Worm (Caenorhabditis elegans) whole organism, young adult: Measurements from ENCODE around the gene flp-23.

Source experiments
- B0336.3 ChIP-seq: fragments of 200-800 bp; sonication (Bioruptor generic); IDR thresholded peaks from 2 replicates; pipeline ENCODE4 v1.3.6; 2022; ENCODE audit warnings: missing genetic modification characterization, missing compliant biosample characterization
- D2030.7 ChIP-seq: fragments of 200-800 bp; sonication (Bioruptor generic); IDR thresholded peaks from 2 replicates; pipeline ENCODE4 v1.3.6; 2022; ENCODE audit warnings: missing genetic modification reagents, missing genetic modification characterization, missing compliant biosample characterization
- F22D6.2 ChIP-seq: sonication (generic microtip); optimal IDR thresholded peaks from 2 replicates; lab custom pipeline; 2016; ENCODE audit warnings: mild to moderate bottlenecking, missing genetic modification characterization, missing compliant biosample characterization
- F33H1.4 ChIP-seq: fragments of 200-800 bp; sonication (Bioruptor generic); IDR thresholded peaks from 2 replicates; pipeline ENCODE4 v1.3.6; 2022; ENCODE audit warnings: missing genetic modification reagents, missing genetic modification characterization, missing compliant biosample characterization
- F39B2.1 ChIP-seq: fragments of 200-800 bp; sonication (Bioruptor generic); IDR thresholded peaks from 2 replicates; pipeline ENCODE4 v1.3.6; 2022; ENCODE audit warnings: missing genetic modification reagents, missing genetic modification characterization, missing compliant biosample characterization
- F49E8.2 ChIP-seq: sonication (generic microtip); optimal IDR thresholded peaks from 3 replicates; lab custom pipeline; 2017; ENCODE audit warnings: missing genetic modification characterization, mild to moderate bottlenecking, missing compliant biosample characterization, antibody characterized with exemption, moderate library complexity; ENCODE audit not compliant: insufficient read depth
- K11D2.4 ChIP-seq: fragments of 200-800 bp; sonication (Bioruptor generic); IDR thresholded peaks from 2 replicates; pipeline ENCODE4 v1.3.6; 2022; ENCODE audit warnings: missing genetic modification reagents, missing genetic modification characterization, missing compliant biosample characterization
- T26A5.8 ChIP-seq: sonication (generic microtip); optimal IDR thresholded peaks from 2 replicates; lab custom pipeline; 2016; ENCODE audit warnings: missing genetic modification characterization, missing compliant biosample characterization
- Y79H2A.3 ChIP-seq: fragments of 200-800 bp; sonication (Bioruptor generic); conservative IDR thresholded peaks from 2 replicates; pipeline ENCODE4 v1.3.6; 2022; ENCODE audit warnings: missing genetic modification reagents, missing genetic modification characterization, missing compliant biosample characterization
- Y95B8A.8 ChIP-seq: fragments of 200-800 bp; sonication (Bioruptor generic); IDR thresholded peaks from 2 replicates; pipeline ENCODE4 v1.3.6; 2022; ENCODE audit warnings: missing genetic modification reagents, missing genetic modification characterization, missing compliant biosample characterization
- akir-1 ChIP-seq: fragments of 200-800 bp; sonication (Bioruptor generic); optimal IDR thresholded peaks from 2 replicates; lab custom pipeline; 2018; ENCODE audit warnings: mild to moderate bottlenecking, missing genetic modification characterization, moderate library complexity, missing compliant biosample characterization
- ama-1 ChIP-seq, 3 experiments: fragments of 150-350 bp in 1 of 3; sonication (generic microtip) in 2 of 3; optimal IDR thresholded peaks; 2 replicates each; lab custom pipeline; 2014 to 2018; ENCODE audit warnings: missing biosample characterization in 2 of 3, missing genetic modification characterization in 2 of 3, missing genetic modification reagents in 2 of 3
- aptf-2 ChIP-seq: fragments of 200-800 bp; sonication (Bioruptor generic); conservative IDR thresholded peaks from 2 replicates; pipeline ENCODE4 v1.3.6; 2022; ENCODE audit warnings: missing genetic modification reagents, missing genetic modification characterization, missing compliant biosample characterization
- atf-7 ChIP-seq: sonication (generic microtip); optimal IDR thresholded peaks from 2 replicates; lab custom pipeline; 2017; ENCODE audit warnings: mild to moderate bottlenecking, missing genetic modification characterization, missing compliant biosample characterization
- bed-1 ChIP-seq: fragments of 200-800 bp; sonication (Bioruptor generic); IDR thresholded peaks from 2 replicates; pipeline ENCODE4 v1.3.6; 2022; ENCODE audit warnings: missing genetic modification reagents, missing genetic modification characterization, missing compliant biosample characterization
- ceh-58 ChIP-seq: fragments of 200-800 bp; sonication (Bioruptor generic); IDR thresholded peaks from 2 replicates; pipeline ENCODE4 v1.3.6; 2022; ENCODE audit warnings: missing genetic modification characterization, missing compliant biosample characterization
- die-1 ChIP-seq: sonication (generic microtip); optimal IDR thresholded peaks from 2 replicates; lab custom pipeline; 2016; ENCODE audit warnings: missing genotype, mild to moderate bottlenecking, missing genetic modification characterization, missing compliant biosample characterization
- efl-1 ChIP-seq: fragments of 150-350 bp; optimal IDR thresholded peaks from 2 replicates; lab custom pipeline; 2014; ENCODE audit warnings: missing biosample characterization, missing genetic modification reagents, missing genetic modification characterization
- egrh-3 ChIP-seq: fragments of 200-800 bp; sonication (Bioruptor generic); IDR thresholded peaks from 2 replicates; pipeline ENCODE4 v1.3.6; 2022; ENCODE audit warnings: missing genetic modification reagents, missing genetic modification characterization, missing compliant biosample characterization
- ekl-4 ChIP-seq: fragments of 200-800 bp; sonication (Bioruptor generic); IDR thresholded peaks from 2 replicates; pipeline ENCODE4 v1.3.6; 2022; ENCODE audit warnings: missing genetic modification reagents, missing genetic modification characterization, missing compliant biosample characterization
- him-1 ChIP-seq: sonication (generic microtip); optimal IDR thresholded peaks from 2 replicates; lab custom pipeline; 2016; ENCODE audit warnings: missing genotype, missing genetic modification reagents, missing genetic modification characterization, missing compliant biosample characterization
- hmg-1.2 ChIP-seq: fragments of 200-800 bp; sonication (Bioruptor generic); IDR thresholded peaks from 2 replicates; pipeline ENCODE4 v1.3.6; 2022; ENCODE audit warnings: missing genetic modification reagents, missing genetic modification characterization, missing compliant biosample characterization
- hmg-20 ChIP-seq: fragments of 200-800 bp; sonication (Bioruptor generic); IDR thresholded peaks from 2 replicates; pipeline ENCODE4 v1.3.6; 2022; ENCODE audit warnings: missing genetic modification reagents, missing genetic modification characterization, missing compliant biosample characterization
- hrde-1 ChIP-seq: sonication (generic microtip); optimal IDR thresholded peaks from 2 replicates; lab custom pipeline; 2016; ENCODE audit warnings: missing genetic modification characterization, mild to moderate bottlenecking, missing compliant biosample characterization, moderate library complexity, missing genotype, missing genetic modification reagents, borderline replicate concordance
- lag-1 ChIP-seq: fragments of 200-800 bp; sonication (Bioruptor generic); IDR thresholded peaks from 2 replicates; pipeline ENCODE4 v1.3.6; 2022; ENCODE audit warnings: missing genetic modification reagents, missing genetic modification characterization, missing compliant biosample characterization
- lin-40 ChIP-seq: sonication (generic microtip); optimal IDR thresholded peaks from 2 replicates; lab custom pipeline; 2016; ENCODE audit warnings: missing genetic modification characterization, mild to moderate bottlenecking, missing compliant biosample characterization, missing genotype, missing genetic modification reagents
- lin-54 ChIP-seq: fragments of 200-800 bp; sonication (Bioruptor generic); optimal IDR thresholded peaks from 2 replicates; lab custom pipeline; 2018; ENCODE audit warnings: mild to moderate bottlenecking, missing genetic modification characterization, missing compliant biosample characterization
- lsl-1 ChIP-seq: fragments of 200-800 bp; sonication (Bioruptor generic); optimal IDR thresholded peaks from 2 replicates; lab custom pipeline; 2018; ENCODE audit warnings: mild to moderate bottlenecking, missing genetic modification characterization, moderate library complexity, missing compliant biosample characterization
- lsy-27 ChIP-seq: sonication (generic microtip); optimal IDR thresholded peaks from 2 replicates; lab custom pipeline; 2017; ENCODE audit warnings: missing genetic modification characterization, mild to moderate bottlenecking, missing compliant biosample characterization, antibody characterized with exemption, missing genotype, borderline replicate concordance; ENCODE audit not compliant: insufficient read depth
- madf-6 ChIP-seq: fragments of 200-800 bp; sonication (Bioruptor generic); IDR thresholded peaks from 2 replicates; pipeline ENCODE4 v1.3.6; 2022; ENCODE audit warnings: missing genetic modification reagents, missing genetic modification characterization, missing compliant biosample characterization
- madf-8 ChIP-seq: fragments of 200-800 bp; sonication (Bioruptor generic); conservative IDR thresholded peaks from 2 replicates; pipeline ENCODE4 v1.3.6; 2022; ENCODE audit warnings: missing genetic modification reagents, missing genetic modification characterization, missing compliant biosample characterization
- nhr-80 ChIP-seq: sonication (generic microtip); optimal IDR thresholded peaks from 2 replicates; lab custom pipeline; 2016; ENCODE audit warnings: missing genetic modification characterization, missing compliant biosample characterization
- rec-8 ChIP-seq, 2 experiments: sonication (generic microtip); optimal IDR thresholded peaks; 2 replicates each; lab custom pipeline; 2016; ENCODE audit warnings: mild to moderate bottlenecking in 2 of 2, missing genetic modification characterization in 2 of 2, missing genetic modification reagents in 2 of 2, missing genotype in 2 of 2, missing biosample characterization in 1 of 2, missing compliant biosample characterization in 1 of 2, moderate library complexity in 1 of 2
- rpc-1 ChIP-seq, 2 experiments: fragments of 150-350 bp in 1 of 2; sonication (generic microtip) in 1 of 2; optimal IDR thresholded peaks; 2 replicates each; lab custom pipeline; 2014 to 2018; ENCODE audit warnings: missing biosample characterization in 1 of 2, missing genetic modification characterization in 1 of 2, missing genetic modification reagents in 1 of 2, missing genotype in 1 of 2
- snpc-3.4 ChIP-seq: sonication (generic microtip); optimal IDR thresholded peaks from 2 replicates; lab custom pipeline; 2017; ENCODE audit warnings: missing genetic modification characterization, mild to moderate bottlenecking, missing compliant biosample characterization, antibody characterized with exemption, moderate library complexity, missing genotype, missing genetic modification reagents
- snpc-4 ChIP-seq, 5 experiments: fragments of 150-350 bp in 1 of 5; sonication (generic microtip) in 4 of 5; optimal IDR thresholded peaks; 2 replicates each; lab custom pipeline; 2014 to 2018; ENCODE audit warnings: missing genetic modification characterization in 5 of 5, missing biosample characterization in 3 of 5, antibody characterized with exemption in 2 of 5, mild to moderate bottlenecking in 2 of 5, missing compliant biosample characterization in 2 of 5, missing genotype in 2 of 5, moderate library complexity in 2 of 5, missing genetic modification reagents in 1 of 5
- somi-1 ChIP-seq: fragments of 200-800 bp; sonication (Bioruptor generic); optimal IDR thresholded peaks from 2 replicates; lab custom pipeline; 2018; ENCODE audit warnings: mild to moderate bottlenecking, missing genetic modification characterization, missing compliant biosample characterization
- xnd-1 ChIP-seq: sonication (generic microtip); optimal IDR thresholded peaks from 2 replicates; lab custom pipeline; 2016; ENCODE audit warnings: missing genotype, missing genetic modification reagents, missing genetic modification characterization, missing compliant biosample characterization
- zfh-2 ChIP-seq: fragments of 200-800 bp; sonication (Bioruptor generic); conservative IDR thresholded peaks from 2 replicates; pipeline ENCODE4 v1.3.6; 2022; ENCODE audit warnings: missing genetic modification reagents, missing genetic modification characterization, missing compliant biosample characterization
- ztf-3 ChIP-seq: fragments of 200-800 bp; sonication (Bioruptor generic); optimal IDR thresholded peaks from 2 replicates; lab custom pipeline; 2018; ENCODE audit warnings: mild to moderate bottlenecking, missing genetic modification characterization, missing compliant biosample characterization

The flp-23 gene

ce11 chrIII:8667382-8667781 is 16.8 kb downstream of the flp-23 start, which contains the start of gene dpy-19:
TSS of gene dpy-19 (minus strand) at chrIII:8667482.
- no peak for TF ChIP-seq aptf-2 (GFP tag; lab: Robert Waterston, UW)

- TF ChIP-seq hmg-1.2: peak; percentile 84; the same call in 1 of the 2 replicates
- TF ChIP-seq ekl-4 (GFP tag; lab: Robert Waterston, UW): no peak
Observed at ce11 chrIII:8668717-8669116, 18.1 kb downstream of the flp-23 start.

ce11 chrIII:8674980-8675485 is 24.5 kb downstream of the flp-23 start, which contains the start of gene pgl-2:
TSS of gene pgl-2 (minus strand) at chrIII:8675435.
- TF ChIP-seq madf-8 (GFP tag; lab: Robert Waterston, UW): 0 out of 2 replicates have a peak, but pooled peaks have one; percentile 23
- TF ChIP-seq efl-1 (GFP tag; lab: Kevin White, UChicago): peak; percentile 21
- no peak for TF ChIP-seq Y95B8A.8
- TF ChIP-seq F49E8.2 (tag; lab: Kevin White, UChicago): peak; percentile 14
- TF ChIP-seq snpc-4 (GFP tag; optimal IDR thresholded peaks at IDR 0.05; lab: Kevin White, UChicago): no peak
- peak in 1 of 4 experiments; percentile 9 for TF ChIP-seq snpc-4 (tag; optimal IDR thresholded peaks at IDR 0.05; lab: Kevin White, UChicago)
- no peak for TF ChIP-seq egrh-3 (GFP tag; lab: Robert Waterston, UW)
- 0 out of 2 replicates have a peak, but pooled peaks have one; percentile 36 for TF ChIP-seq ekl-4 (GFP tag; lab: Robert Waterston, UW)
- peak; percentile 79 for TF ChIP-seq madf-6 (GFP tag; lab: Robert Waterston, UW)
- peak; percentile 64 for TF ChIP-seq xnd-1
- TF ChIP-seq lin-54 (GFP tag; lab: Kevin White, UChicago): peak; percentile 47
- no peak for TF ChIP-seq T26A5.8
- TF ChIP-seq him-1 (tag; lab: Kevin White, UChicago): peak; percentile 39
- TF ChIP-seq F33H1.4 (GFP tag; lab: Robert Waterston, UW): peak; percentile 76
- peak; percentile 86 for TF ChIP-seq lsl-1 (GFP tag; lab: Kevin White, UChicago)
- no peak for TF ChIP-seq atf-7 (tag; lab: Kevin White, UChicago)
- TF ChIP-seq B0336.3: peak; percentile 43; the same call in 1 of the 2 replicates

ce11 chrIII:8678371-8678770 is 27.8 kb downstream of the flp-23 start:
- TF ChIP-seq Y79H2A.3 (peak; percentile 91), hrde-1 (tag; lab: Kevin White, UChicago) (peak; percentile 75), lin-40 (tag; lab: Kevin White, UChicago) (peak; percentile 75), lsy-27 (tag; lab: Kevin White, UChicago) (no peak), hmg-20 (GFP tag; lab: Robert Waterston, UW) (peak; percentile 85), akir-1 (GFP tag; lab: Kevin White, UChicago) (peak; percentile 47), bed-1 (GFP tag; lab: Robert Waterston, UW) (no peak), K11D2.4 (GFP tag; lab: Robert Waterston, UW) (peak; percentile 63), zfh-2 (no peak), ztf-3 (no peak), ceh-58 (no peak), hmg-1.2 (peak; percentile 80), F22D6.2 (peak; percentile 45), rec-8 (tag; optimal IDR thresholded peaks at IDR 0.05; lab: Kevin White, UChicago) (peak; percentile 42 to 85), F39B2.1 (GFP tag; lab: Robert Waterston, UW) (no peak), somi-1 (GFP tag; lab: Kevin White, UChicago) (peak; percentile 54), Y95B8A.8 (0 out of 2 replicates have a peak, but pooled peaks have one; percentile 46), ama-1 (optimal IDR thresholded peaks at IDR 0.05; lab: Kevin White, UChicago) (no peak), ama-1 (GFP tag; optimal IDR thresholded peaks at IDR 0.05; lab: Kevin White, UChicago) (peak; percentile 70 to 89), nhr-80 (tag; lab: Kevin White, UChicago) (peak; percentile 34), D2030.7 (GFP tag; lab: Robert Waterston, UW) (peak; percentile 61), lag-1 (no peak), die-1 (tag; lab: Kevin White, UChicago) (peak; percentile 92), snpc-3.4 (tag; lab: Kevin White, UChicago) (peak; percentile 53), rpc-1 (optimal IDR thresholded peaks at IDR 0.05; lab: Kevin White, UChicago) (peak; percentile 90), rpc-1 (tag; optimal IDR thresholded peaks at IDR 0.05; lab: Kevin White, UChicago) (peak; percentile 92), ekl-4 (GFP tag; lab: Robert Waterston, UW) (peak; percentile 67)
